Fruit fly (Drosophila melanogaster): Measurements from ENCODE around the gene ssp7.

dm6 chrX:11153826-11154510 lies 13.9 kb upstream of the ssp7 start, which contains the start of the genes rtv and Dlic:
- TF ChIP-seq HLH106 (tag; optimal IDR thresholded peaks at IDR 0.05) (peak; percentile 29), CrebA (GFP tag; optimal IDR thresholded peaks at IDR 0.05; ENCODE audit: borderline replicate concordance) (no peak), psq (GFP tag; optimal IDR thresholded peaks at IDR 0.05) (peak; percentile 99), GATAd (GFP tag; optimal IDR thresholded peaks at IDR 0.05) (no peak), OdsH (GFP tag; optimal IDR thresholded peaks at IDR 0.05) (no peak), br (GFP tag; optimal IDR thresholded peaks at IDR 0.05) (no peak), usp (GFP tag; optimal IDR thresholded peaks at IDR 0.05) (no peak)
